Fruit fly (Drosophila melanogaster) whole organism, embryonic: Measurements from ENCODE around the gene CG5921.

Experiments
- Side ChIP-seq: fragments of 200-800 bp; sonication (Bioruptor generic); optimal IDR thresholded peaks from 2 replicates; lab custom pipeline; 2016; ENCODE audit warnings: missing biosample characterization, missing genetic modification characterization
- ap ChIP-seq: fragments of 200-800 bp; sonication (Bioruptor generic); IDR thresholded peaks from 2 replicates; pipeline ENCODE4 v1.3.6; 2022; ENCODE audit warnings: missing biosample characterization, missing genetic modification characterization

DNA sequence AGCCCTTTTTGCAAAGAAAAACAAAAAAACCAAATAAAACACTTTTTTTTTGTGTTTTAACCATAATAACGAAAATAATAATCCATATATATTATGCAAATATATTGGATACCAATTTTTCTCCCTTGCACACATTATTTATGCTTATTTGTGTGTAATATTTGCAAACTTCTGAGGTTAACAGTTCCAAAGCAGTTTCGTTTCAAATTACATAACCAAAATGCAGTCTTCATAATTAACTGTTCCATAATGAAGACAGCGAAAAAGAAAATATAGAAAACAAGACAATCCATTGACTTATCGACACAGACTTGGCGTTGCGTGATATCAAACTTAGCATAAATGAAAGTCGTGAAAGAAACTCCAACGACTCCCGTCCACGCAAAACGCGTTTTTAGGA is 25.0 kb downstream of the CG5921 start:
- TF ChIP-seq Side = no peak
- no peak for TF ChIP-seq ap (GFP tag; lab: Robert Waterston, UW)
